Worm (Caenorhabditis elegans): Measurements from ENCODE around the gene fip-4.

fip-4 gene

DNA sequence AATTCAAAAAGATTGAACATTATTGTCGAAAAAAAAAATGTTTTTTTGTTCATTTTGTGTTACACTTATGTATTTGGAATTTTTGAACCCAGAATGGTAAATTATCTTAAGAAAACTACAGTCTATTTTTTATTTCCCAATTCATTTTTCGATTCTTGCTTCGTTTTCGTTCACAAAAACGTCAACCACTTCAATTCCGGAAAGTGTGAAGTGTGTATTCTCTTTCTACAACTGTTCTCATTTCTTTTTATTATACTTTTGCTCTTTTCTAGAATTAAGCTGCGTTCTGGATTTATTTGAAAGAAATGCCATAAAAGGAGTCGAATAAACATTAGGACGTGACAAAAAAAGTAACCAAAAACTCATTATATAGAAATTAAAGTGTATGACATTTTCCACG, 11.2 kb upstream of the fip-4 start, which contains the start of gene F41E6.1:
F41E6.1 (plus strand) TSS at position 301 of the 400 bp plus-strand sequence.
- TF ChIP-seq ceh-36 (tag; optimal IDR thresholded peaks at IDR 0.05) (no peak), ets-7 (tag; optimal IDR thresholded peaks at IDR 0.05) (no peak), hmg-4 (GFP tag; optimal IDR thresholded peaks at IDR 0.05) (no peak), hnd-1 (tag; optimal IDR thresholded peaks at IDR 0.05) (no peak), flt-1 (GFP tag; IDR thresholded peaks at IDR 0.05) (no peak), tbx-11 (GFP tag; IDR thresholded peaks at IDR 0.05) (no peak), ama-1 (optimal IDR thresholded peaks at IDR 0.05) (no peak), pes-1 (GFP tag; IDR thresholded peaks at IDR 0.05) (no peak), tra-4 (tag; optimal IDR thresholded peaks at IDR 0.05) (no peak), sea-1 (GFP tag; conservative IDR thresholded peaks at IDR 0.05) (no peak)

DNA sequence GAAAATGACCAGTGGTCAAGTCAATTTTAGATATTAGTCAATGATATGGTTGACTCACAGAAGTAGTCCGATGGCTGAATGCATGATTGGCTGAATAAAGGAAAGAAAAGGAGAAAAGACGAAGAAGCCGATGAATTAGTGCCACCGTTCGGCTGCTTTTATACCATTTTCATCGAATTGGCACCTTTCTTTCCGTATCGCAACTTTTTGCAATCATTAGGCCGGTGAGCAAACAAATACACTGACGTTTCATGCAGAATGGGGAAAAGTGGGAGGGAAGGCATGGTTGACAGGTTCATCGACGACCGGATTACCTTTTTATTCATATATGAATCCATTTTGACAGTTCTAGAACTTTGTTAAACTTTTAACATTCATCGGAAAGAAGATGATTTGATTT, 10.1 kb upstream of the fip-4 start, which contains the start of gene idpc-2:
idpc-2 (minus strand) TSS at position 101 of the 400 bp plus-strand sequence.
- no peak for TF ChIP-seq ceh-36 (tag; optimal IDR thresholded peaks at IDR 0.05)
- no peak for TF ChIP-seq aly-1 (tag; optimal IDR thresholded peaks at IDR 0.05)
- no peak for TF ChIP-seq ets-7 (tag; optimal IDR thresholded peaks at IDR 0.05)

DNA sequence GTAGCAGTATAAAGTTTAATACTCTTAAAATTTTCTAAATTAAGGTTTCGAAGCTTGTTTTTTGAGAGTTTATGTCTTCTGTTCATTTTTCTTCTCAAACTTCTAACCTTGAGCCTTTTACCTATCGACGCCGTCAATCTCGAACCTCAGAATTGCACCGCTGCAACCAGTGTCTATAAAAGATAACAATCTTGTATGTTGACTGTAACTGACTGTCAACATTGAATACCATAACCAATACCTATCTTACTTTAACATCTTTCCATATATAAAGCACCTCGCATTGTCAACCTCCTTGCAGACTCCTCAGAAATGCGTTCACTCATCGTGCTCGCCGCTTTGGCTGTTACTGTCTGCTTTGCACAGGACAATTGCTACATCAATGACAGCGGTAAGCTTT, 7.7 kb upstream of the fip-4 start, which contains the start of gene grd-5:
grd-5 (plus strand) TSS at position 295 of the 400 bp plus-strand sequence.
- TF ChIP-seq ceh-13 (GFP tag; optimal IDR thresholded peaks at IDR 0.05) (no peak), hmbx-1 (tag; optimal IDR thresholded peaks at IDR 0.05) (no peak), hnd-1 (tag; optimal IDR thresholded peaks at IDR 0.05) (no peak)

DNA sequence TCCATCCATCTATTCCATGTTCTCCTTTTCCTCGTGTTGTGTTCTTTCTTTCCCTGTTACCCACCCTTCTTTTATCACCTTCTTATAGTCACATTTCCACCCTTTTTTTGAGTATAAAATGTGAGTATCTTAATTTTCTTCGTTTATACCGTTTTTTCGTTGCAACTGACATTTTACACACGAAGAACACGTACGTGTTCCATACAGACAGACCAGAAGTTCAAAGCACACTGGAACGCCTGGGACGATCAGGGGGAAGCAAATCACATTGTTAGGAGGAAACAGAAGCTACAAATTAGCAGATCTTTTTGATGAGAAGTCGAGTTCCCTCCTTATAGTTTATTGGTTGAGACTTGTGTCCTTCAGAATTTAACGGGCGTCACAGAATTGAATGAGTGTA, 4.6 kb upstream of the fip-4 start:
- TF ChIP-seq hmg-4 (GFP tag; optimal IDR thresholded peaks at IDR 0.05) = no peak
- no peak for TF ChIP-seq aly-1 (tag; optimal IDR thresholded peaks at IDR 0.05)
- no peak for TF ChIP-seq ets-7 (tag; optimal IDR thresholded peaks at IDR 0.05)
- no peak for TF ChIP-seq B0310.2 (tag; optimal IDR thresholded peaks at IDR 0.05)
- no peak for TF ChIP-seq hnd-1 (tag; optimal IDR thresholded peaks at IDR 0.05)
- TF ChIP-seq F13C5.2 (tag; optimal IDR thresholded peaks at IDR 0.05) = no peak
- TF ChIP-seq tra-4 (tag; optimal IDR thresholded peaks at IDR 0.05) = no peak
- no peak for TF ChIP-seq ama-1 (optimal IDR thresholded peaks at IDR 0.05)
- no peak for TF ChIP-seq tbx-37 (GFP tag; conservative IDR thresholded peaks at IDR 0.05)
- no peak for TF ChIP-seq hmbx-1 (tag; optimal IDR thresholded peaks at IDR 0.05)
- TF ChIP-seq ceh-36 (tag; optimal IDR thresholded peaks at IDR 0.05) = no peak
- TF ChIP-seq pes-1 (GFP tag; IDR thresholded peaks at IDR 0.05) = no peak

DNA sequence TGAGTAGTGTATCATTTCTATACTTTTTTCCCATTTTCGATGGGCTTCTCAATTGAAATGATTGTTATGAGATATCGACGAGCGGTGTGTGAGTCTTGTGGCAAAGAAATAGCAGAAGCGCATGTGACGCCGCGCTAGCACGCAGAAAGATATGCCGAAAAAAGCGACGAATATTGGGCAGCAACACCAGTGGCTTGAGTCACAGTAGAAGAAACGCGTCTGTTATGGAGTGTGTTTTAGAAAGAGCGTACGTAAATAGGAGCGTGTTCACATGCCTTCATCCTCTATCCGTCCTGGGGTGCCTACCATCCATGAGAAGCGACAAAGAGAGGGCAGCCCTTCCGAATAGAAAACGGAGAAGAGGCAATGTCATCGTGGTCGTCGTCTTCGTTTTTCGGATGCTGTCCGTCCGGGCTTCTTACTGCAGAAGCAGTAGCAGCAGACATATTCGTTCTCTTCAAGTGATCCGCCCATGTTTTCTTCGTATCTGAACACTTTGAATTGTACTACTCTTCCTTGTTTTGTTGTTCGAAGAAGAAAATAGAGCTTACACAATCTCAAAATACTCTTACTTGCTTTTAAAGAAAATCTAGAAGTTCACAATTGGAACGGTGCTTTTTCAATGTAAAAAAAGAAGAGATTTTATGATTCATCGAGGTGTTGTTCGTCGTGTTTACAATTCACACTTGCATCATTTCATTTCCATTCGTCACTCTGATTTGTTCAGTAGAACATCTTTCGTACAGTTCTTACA, 1.1 kb downstream of the fip-4 start:
- peak; percentile 18 for TF ChIP-seq aly-1 (tag; optimal IDR thresholded peaks at IDR 0.05)
- peak; percentile 28 for TF ChIP-seq B0310.2 (tag; optimal IDR thresholded peaks at IDR 0.05)
- no peak for TF ChIP-seq pes-1 (GFP tag; IDR thresholded peaks at IDR 0.05)

DNA sequence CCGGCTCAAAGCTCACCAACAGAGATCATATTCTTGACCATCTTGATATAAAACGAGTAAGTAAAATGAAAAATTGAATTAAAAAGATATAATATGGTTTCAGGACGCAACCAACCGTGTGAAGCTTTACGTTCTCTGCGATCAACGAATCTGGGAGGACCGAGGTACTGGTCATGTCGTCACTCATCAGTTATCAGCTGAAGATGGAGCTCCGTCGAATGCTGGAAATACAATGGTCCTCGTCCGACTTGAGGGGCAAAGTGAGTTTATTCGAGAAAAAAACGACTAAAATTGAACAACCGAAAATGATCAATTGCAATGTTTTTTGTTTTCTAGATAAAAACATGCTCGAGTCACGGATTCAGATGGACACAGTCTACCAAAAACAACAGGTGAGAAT, 2.6 kb downstream of the fip-4 start:
- TF ChIP-seq ama-1 (optimal IDR thresholded peaks at IDR 0.05) (no peak), aly-1 (tag; optimal IDR thresholded peaks at IDR 0.05) (no peak), F13C5.2 (tag; optimal IDR thresholded peaks at IDR 0.05) (no peak), B0310.2 (tag; optimal IDR thresholded peaks at IDR 0.05) (no peak), tra-4 (tag; optimal IDR thresholded peaks at IDR 0.05) (no peak), tbx-37 (GFP tag; conservative IDR thresholded peaks at IDR 0.05) (no peak)

DNA sequence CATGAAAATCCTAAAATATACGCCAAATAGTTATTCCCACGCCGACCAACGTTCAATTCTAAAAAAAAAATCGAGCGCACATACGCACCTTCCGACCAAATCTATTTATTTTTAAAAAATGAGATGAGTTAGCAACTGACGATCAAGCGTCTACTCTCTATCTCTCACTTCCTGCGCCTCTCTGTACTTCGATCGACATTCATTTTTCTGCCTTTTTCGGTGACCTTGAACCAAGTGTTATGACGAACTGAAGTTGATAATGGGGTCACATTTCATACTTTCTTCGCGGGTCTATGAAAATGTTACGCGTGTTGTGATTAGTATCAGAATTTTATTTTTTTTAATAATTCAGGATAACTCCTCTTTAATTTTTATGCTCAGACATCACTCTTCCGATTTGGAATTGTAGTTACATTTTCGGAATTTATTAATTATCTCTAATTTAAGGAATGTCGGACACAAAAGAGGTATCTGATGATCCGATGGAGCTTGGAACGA, 3.7 kb downstream of the fip-4 start, which contains the start of gene smk-1:
smk-1 (plus strand) TSS at position 448 of the 498 bp plus-strand sequence.
- TF ChIP-seq scrt-1 (GFP tag; IDR thresholded peaks at IDR 0.05) (no peak), sea-1 (GFP tag; conservative IDR thresholded peaks at IDR 0.05) (no peak), hnd-1 (tag; optimal IDR thresholded peaks at IDR 0.05) (no peak), tbx-11 (GFP tag; IDR thresholded peaks at IDR 0.05) (no peak), aly-1 (tag; optimal IDR thresholded peaks at IDR 0.05) (no peak), tra-4 (tag; optimal IDR thresholded peaks at IDR 0.05) (no peak), ceh-36 (tag; optimal IDR thresholded peaks at IDR 0.05) (no peak), B0310.2 (tag; optimal IDR thresholded peaks at IDR 0.05) (no peak), flt-1 (GFP tag; IDR thresholded peaks at IDR 0.05) (no peak), hmbx-1 (tag; optimal IDR thresholded peaks at IDR 0.05) (no peak), tbx-37 (GFP tag; conservative IDR thresholded peaks at IDR 0.05) (no peak), ets-7 (tag; optimal IDR thresholded peaks at IDR 0.05) (no peak), F13C5.2 (tag; optimal IDR thresholded peaks at IDR 0.05) (no peak), hmg-4 (GFP tag; optimal IDR thresholded peaks at IDR 0.05) (no peak), pes-1 (GFP tag; IDR thresholded peaks at IDR 0.05) (no peak), ama-1 (optimal IDR thresholded peaks at IDR 0.05) (no peak), ceh-13 (GFP tag; optimal IDR thresholded peaks at IDR 0.05) (no peak)

DNA sequence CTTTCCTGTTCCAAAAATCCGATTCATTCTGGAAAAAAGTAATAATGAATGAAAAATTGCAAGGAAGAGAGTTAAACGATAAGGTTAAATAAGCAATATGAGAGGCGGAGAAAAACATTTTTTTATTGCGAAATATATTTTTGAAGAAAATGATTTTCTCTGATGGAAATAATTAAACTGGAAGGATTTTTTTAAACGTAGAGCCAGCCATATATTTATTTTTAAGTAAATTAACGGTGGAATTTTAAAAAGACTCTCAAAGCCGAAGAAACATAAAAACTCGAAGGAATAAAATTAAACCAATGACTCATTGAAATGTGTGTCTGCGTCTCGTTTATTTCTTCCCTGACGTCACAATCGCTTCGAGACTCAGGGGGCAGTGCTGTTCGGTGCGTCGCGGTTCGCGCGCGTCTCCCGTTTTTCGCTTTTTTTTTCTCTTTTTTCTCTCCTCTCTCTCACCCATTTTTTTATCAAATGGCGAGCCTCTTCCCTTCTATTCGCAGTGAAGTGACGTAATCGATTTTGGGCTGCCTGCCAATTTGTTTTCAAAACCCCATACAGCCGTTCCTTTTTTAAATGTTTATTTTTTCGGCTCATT, 4.9 kb downstream of the fip-4 start, which contains the start of gene vps-60:
vps-60 (minus strand) TSS at position 30 of the 598 bp plus-strand sequence.
- TF ChIP-seq pes-1 (GFP tag; IDR thresholded peaks at IDR 0.05) (no peak), hmg-4 (GFP tag; optimal IDR thresholded peaks at IDR 0.05) (peak; percentile 61), F13C5.2 (tag; optimal IDR thresholded peaks at IDR 0.05) (peak; percentile 57), flt-1 (GFP tag; IDR thresholded peaks at IDR 0.05) (peak; percentile 44; the same call in 1 of the 2 replicates), sea-1 (GFP tag; conservative IDR thresholded peaks at IDR 0.05) (peak; percentile 28; the same call in 1 of the 2 replicates), tra-4 (tag; optimal IDR thresholded peaks at IDR 0.05) (no peak), scrt-1 (GFP tag; IDR thresholded peaks at IDR 0.05) (no peak), ceh-13 (GFP tag; optimal IDR thresholded peaks at IDR 0.05) (no peak), ets-7 (tag; optimal IDR thresholded peaks at IDR 0.05) (peak; percentile 11)

Data from whole organism, early embryonic.